Worm (Caenorhabditis elegans) whole organism, midembryonic: ENCODE data around the gene irg-1.
"Not testable (repeated sequence)": the region's sequence is repeated elsewhere in the genome, so short reads cannot be mapped to it uniquely, and the experiment has no call there.

Experiments used
- T22C8.4 ChIP-seq: fragments of 200-800 bp; sonication (Bioruptor generic); IDR thresholded peaks from 2 replicates; pipeline ENCODE4 v1.3.6; 2022; ENCODE audit warnings: missing genetic modification characterization, missing compliant biosample characterization
- cog-1 ChIP-seq: sonication (generic microtip); optimal IDR thresholded peaks from 2 replicates; lab custom pipeline; 2016; ENCODE audit warnings: missing genetic modification characterization, missing compliant biosample characterization
- flt-1 ChIP-seq: fragments of 200-800 bp; sonication (Bioruptor generic); IDR thresholded peaks from 2 replicates; pipeline ENCODE4 v1.3.6; 2022; ENCODE audit warnings: missing genetic modification characterization, missing compliant biosample characterization
- klf-2 ChIP-seq: fragments of 200-800 bp; sonication (Bioruptor generic); conservative IDR thresholded peaks from 2 replicates; pipeline ENCODE4 v1.3.6; 2022; ENCODE audit warnings: missing genetic modification reagents, missing genetic modification characterization, missing compliant biosample characterization
- med-1 ChIP-seq: sonication (generic microtip); optimal IDR thresholded peaks from 2 replicates; lab custom pipeline; 2017; ENCODE audit warnings: missing genetic modification characterization, mild to moderate bottlenecking, missing compliant biosample characterization, antibody characterized with exemption, missing genetic modification reagents; ENCODE audit not compliant: insufficient read depth
- ref-1 ChIP-seq: fragments of 200-800 bp; sonication (Bioruptor generic); conservative IDR thresholded peaks from 2 replicates; pipeline ENCODE4 v1.3.6; 2022; ENCODE audit warnings: missing genetic modification reagents, missing genetic modification characterization, missing compliant biosample characterization
- tab-1 ChIP-seq: fragments of 200-800 bp; sonication (Bioruptor generic); IDR thresholded peaks from 2 replicates; pipeline ENCODE4 v1.3.6; 2022; ENCODE audit warnings: missing genetic modification characterization, missing compliant biosample characterization
- ztf-23 ChIP-seq: fragments of 200-800 bp; sonication (Bioruptor generic); IDR thresholded peaks from 2 replicates; pipeline ENCODE4 v1.3.6; 2022; ENCODE audit warnings: missing genetic modification reagents, missing genetic modification characterization, missing compliant biosample characterization
- ztf-29 ChIP-seq: fragments of 200-800 bp; sonication (Bioruptor generic); IDR thresholded peaks from 2 replicates; pipeline ENCODE4 v1.3.6; 2022; ENCODE audit warnings: missing genetic modification reagents, missing genetic modification characterization, missing compliant biosample characterization

Gene irg-1

DNA sequence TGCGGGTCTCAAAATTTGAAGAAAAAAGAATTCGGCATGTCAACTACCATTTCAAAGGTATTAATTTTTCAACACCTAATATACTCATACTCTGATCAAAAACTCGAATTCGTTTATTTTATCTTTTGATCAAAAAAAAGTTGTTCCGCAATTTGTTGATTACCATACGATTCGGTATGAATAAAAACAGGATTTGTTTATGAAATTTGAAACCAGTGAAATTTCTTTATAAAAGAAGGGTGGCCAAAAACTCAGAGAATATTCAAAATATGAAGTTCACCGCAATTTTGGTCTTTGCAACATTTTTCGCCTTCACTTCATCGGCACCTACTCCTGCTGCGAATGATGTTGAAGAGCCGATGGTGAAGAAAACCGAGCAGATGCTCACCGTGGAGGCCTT lies 21.3 kb upstream of the irg-1 start, which contains the start of the genes C07G3.8 and C07G3.10:
TSS of gene C07G3.8 (minus strand) at position 101 of the 400 bp plus-strand sequence.
TSS of gene C07G3.10 (plus strand) at position 270 of the 400 bp plus-strand sequence.
- TF ChIP-seq cog-1 (tag; lab: Kevin White, UChicago) (no peak), tab-1 (GFP tag; lab: Robert Waterston, UW) (no peak), flt-1 (GFP tag; lab: Robert Waterston, UW) (no peak), ztf-29 (GFP tag; lab: Robert Waterston, UW) (no peak), klf-2 (GFP tag; lab: Robert Waterston, UW) (no peak), ztf-23 (no peak), T22C8.4 (GFP tag; lab: Robert Waterston, UW) (no peak), ref-1 (no peak)

DNA sequence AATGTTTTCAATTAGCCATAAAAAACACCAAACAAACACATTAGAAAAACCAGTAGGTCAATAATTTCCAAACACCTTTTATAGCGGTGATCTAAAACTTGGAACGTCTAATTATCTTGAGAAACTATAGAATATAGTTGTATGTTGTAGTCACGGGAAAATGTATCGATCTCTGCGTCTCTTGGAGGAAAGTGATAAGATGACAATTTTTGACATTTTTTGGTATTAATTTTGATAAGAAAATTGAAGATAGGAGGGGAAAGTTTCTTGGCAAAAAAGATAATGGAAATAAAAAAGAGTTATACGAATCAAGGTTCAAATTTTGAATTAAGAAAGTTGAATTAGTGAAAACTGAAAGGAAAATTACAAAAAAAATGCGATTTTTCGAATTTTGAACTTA lies 17.6 kb upstream of the irg-1 start:
- TF ChIP-seq klf-2 (GFP tag; lab: Robert Waterston, UW) (no peak), flt-1 (GFP tag; lab: Robert Waterston, UW) (no peak), cog-1 (tag; lab: Kevin White, UChicago) (no peak), T22C8.4 (GFP tag; lab: Robert Waterston, UW) (no peak), tab-1 (GFP tag; lab: Robert Waterston, UW) (no peak), ztf-23 (no peak)

DNA sequence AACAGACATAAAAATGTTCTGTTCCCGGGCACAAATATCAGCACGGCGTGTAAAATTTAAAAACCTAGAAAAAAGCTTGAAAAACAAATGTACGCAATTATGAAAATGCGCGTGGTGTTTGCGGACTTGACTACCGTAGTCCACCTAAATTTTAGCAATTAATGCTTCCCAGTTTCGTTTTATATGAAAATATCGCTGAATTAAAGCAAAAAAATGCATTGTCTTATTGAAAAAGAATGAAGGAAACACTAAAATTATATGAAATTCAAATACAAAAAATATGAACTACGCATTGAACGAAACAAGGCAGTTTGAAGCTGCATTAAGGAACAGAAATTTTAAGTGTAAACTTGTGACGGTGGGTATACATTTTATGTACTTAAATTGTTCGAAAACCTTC lies 17.1 kb upstream of the irg-1 start, which contains the start of gene ugt-64:
TSS of gene ugt-64 (minus strand) at position 101 of the 400 bp plus-strand sequence.
- not testable (repeated sequence) for TF ChIP-seq T22C8.4 (GFP tag; lab: Robert Waterston, UW); tab-1 (GFP tag; lab: Robert Waterston, UW); ztf-23

DNA sequence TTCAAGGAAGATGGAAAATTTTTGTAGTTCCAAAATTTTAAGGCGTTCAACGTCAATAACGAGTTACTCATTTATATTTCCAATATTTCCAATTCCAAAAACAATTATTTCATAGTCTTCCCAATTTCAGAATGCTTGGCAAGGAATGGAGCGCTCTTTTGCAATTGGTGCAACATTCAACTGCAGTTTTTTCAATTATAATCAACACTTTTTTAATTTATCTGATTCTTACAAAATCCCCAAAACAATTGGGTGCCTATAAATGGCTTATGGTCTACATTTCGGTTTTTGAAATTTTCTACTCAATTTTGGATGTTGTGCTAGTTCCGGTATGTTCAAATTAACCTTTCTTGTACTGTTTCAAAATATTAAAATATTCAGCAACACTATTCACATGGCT lies 15.7 kb upstream of the irg-1 start, which contains the start of gene str-225:
TSS of gene str-225 (plus strand) at position 132 of the 400 bp plus-strand sequence.
- no peak for TF ChIP-seq klf-2 (GFP tag; lab: Robert Waterston, UW)
- no peak for TF ChIP-seq cog-1 (tag; lab: Kevin White, UChicago)
- TF ChIP-seq tab-1 (GFP tag; lab: Robert Waterston, UW): no peak
- TF ChIP-seq T22C8.4 (GFP tag; lab: Robert Waterston, UW): no peak
- TF ChIP-seq ref-1: no peak
- TF ChIP-seq ztf-29 (GFP tag; lab: Robert Waterston, UW): no peak
- TF ChIP-seq flt-1 (GFP tag; lab: Robert Waterston, UW): no peak
- TF ChIP-seq med-1 (GFP tag; lab: Kevin White, UChicago): no peak
- no peak for TF ChIP-seq ztf-23

DNA sequence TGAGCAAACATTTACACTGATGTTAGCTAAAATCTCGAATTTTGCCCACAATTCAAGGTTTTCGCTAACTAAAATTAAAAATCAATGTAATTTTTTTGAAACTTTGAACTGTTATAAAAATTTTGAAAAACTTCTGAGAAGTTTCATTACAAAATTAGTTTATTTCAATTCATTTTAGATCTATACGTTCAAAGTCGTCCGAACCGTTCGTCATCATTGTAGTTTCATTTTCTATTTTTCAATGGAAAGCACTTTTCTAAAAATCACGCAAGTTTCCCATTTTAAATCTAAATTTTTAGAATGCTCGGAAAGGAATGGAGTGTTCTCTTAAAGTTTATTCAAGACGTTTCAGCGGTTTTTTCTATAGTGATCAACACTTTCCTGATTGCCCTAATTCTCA lies 13.5 kb upstream of the irg-1 start, which contains the start of gene str-228:
TSS of gene str-228 (plus strand) at position 301 of the 400 bp plus-strand sequence.
- no peak for TF ChIP-seq med-1 (GFP tag; lab: Kevin White, UChicago)
- no peak for TF ChIP-seq tab-1 (GFP tag; lab: Robert Waterston, UW)
- no peak for TF ChIP-seq cog-1 (tag; lab: Kevin White, UChicago)
- no peak for TF ChIP-seq flt-1 (GFP tag; lab: Robert Waterston, UW)
- TF ChIP-seq ztf-23: no peak
- TF ChIP-seq T22C8.4 (GFP tag; lab: Robert Waterston, UW): no peak
- TF ChIP-seq klf-2 (GFP tag; lab: Robert Waterston, UW): no peak

DNA sequence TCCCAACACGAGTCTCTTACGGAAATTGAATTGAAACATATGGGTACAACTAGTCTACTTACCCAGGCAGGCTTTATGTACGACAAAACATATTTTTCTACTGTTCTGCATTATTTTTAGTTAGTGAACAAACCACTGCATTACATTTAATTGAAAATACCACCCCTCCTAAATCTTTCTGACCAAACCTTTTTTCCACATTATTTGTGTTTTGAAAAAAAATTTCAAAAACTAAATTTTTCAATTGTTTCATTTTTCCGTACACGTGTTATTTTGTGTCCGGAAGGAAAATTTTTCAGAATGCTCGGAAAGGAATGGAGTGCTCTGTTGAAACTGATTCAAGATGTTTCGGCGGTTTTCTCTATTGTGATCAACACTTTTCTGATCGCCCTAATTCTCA lies 11.0 kb upstream of the irg-1 start, which contains the start of gene str-226:
TSS of gene str-226 (plus strand) at position 301 of the 400 bp plus-strand sequence.
- no peak for TF ChIP-seq flt-1 (GFP tag; lab: Robert Waterston, UW)
- no peak for TF ChIP-seq ref-1
- no peak for TF ChIP-seq med-1 (GFP tag; lab: Kevin White, UChicago)
- no peak for TF ChIP-seq klf-2 (GFP tag; lab: Robert Waterston, UW)
- no peak for TF ChIP-seq tab-1 (GFP tag; lab: Robert Waterston, UW)
- no peak for TF ChIP-seq T22C8.4 (GFP tag; lab: Robert Waterston, UW)
- no peak for TF ChIP-seq ztf-29 (GFP tag; lab: Robert Waterston, UW)
- TF ChIP-seq cog-1 (tag; lab: Kevin White, UChicago): no peak
- TF ChIP-seq ztf-23: no peak

DNA sequence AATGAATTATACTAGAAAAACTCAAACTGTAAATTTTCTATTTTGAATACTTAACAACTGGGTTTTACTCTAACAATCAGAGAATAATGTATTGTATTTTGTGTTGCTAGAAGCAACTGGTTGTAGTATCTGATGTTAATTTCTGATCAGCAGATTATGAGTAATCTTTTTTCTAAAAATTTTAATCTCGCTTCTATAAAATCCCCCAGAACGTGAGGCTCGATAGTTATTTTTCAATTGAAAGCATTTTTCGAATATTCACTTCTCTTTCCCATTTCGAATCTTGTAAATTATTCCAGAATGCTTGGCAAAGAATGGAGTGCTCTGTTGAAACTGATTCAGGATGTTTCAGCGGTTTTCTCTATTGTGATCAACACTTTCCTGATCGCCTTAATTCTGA lies 5.5 kb upstream of the irg-1 start, which contains the start of gene str-227:
TSS of gene str-227 (plus strand) at position 301 of the 400 bp plus-strand sequence.
- TF ChIP-seq ref-1 (no peak), klf-2 (GFP tag; lab: Robert Waterston, UW) (no peak)

DNA sequence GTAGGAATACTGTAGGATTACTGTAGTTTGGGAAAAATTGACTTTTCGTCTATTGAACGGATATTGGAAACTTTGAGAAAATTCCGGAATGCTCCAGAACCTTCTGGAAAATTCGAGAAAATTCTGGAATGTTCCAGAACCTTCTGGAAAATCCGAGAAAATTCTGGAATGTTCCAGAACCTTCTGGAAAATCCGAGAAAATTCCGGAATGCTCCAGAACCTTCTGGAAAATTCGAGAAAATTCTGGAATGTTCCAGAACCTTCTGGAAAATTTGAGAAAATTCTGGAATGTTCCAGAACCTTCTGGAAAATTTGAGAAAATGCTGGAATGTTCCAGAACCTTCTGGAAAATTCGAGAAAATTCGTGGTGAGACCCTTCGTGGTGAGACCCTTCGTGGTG lies 3.0 kb upstream of the irg-1 start:
- peak; percentile 65; the same call in 1 of the 2 replicates for TF ChIP-seq flt-1 (GFP tag; lab: Robert Waterston, UW)

DNA sequence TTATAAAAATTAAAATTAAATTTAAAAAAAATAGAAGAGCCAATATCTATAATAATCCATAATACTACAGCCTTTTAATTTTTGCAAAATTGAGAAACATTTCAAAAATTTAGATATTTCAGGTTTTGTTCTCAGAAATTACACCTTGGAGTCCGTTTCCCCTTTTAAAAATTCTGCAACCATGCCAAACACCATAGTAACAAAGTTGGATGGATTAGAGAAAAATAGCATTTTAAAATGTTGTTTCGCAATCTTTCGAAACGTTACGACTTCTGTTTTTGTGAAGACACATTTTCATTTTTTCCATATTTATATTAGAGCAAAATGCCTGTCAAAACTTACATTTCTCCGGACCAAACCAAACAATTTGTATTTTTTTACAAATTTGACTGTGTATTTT lies 1.6 kb downstream of the irg-1 start, which contains the start of gene T24A6.7:
TSS of gene T24A6.7 (plus strand) at position 301 of the 400 bp plus-strand sequence.
- TF ChIP-seq flt-1 (GFP tag; lab: Robert Waterston, UW) (no peak), T22C8.4 (GFP tag; lab: Robert Waterston, UW) (no peak), ztf-29 (GFP tag; lab: Robert Waterston, UW) (no peak), klf-2 (GFP tag; lab: Robert Waterston, UW) (no peak), ztf-23 (no peak), cog-1 (tag; lab: Kevin White, UChicago) (no peak), med-1 (GFP tag; lab: Kevin White, UChicago) (no peak), ref-1 (no peak), tab-1 (GFP tag; lab: Robert Waterston, UW) (no peak)

DNA sequence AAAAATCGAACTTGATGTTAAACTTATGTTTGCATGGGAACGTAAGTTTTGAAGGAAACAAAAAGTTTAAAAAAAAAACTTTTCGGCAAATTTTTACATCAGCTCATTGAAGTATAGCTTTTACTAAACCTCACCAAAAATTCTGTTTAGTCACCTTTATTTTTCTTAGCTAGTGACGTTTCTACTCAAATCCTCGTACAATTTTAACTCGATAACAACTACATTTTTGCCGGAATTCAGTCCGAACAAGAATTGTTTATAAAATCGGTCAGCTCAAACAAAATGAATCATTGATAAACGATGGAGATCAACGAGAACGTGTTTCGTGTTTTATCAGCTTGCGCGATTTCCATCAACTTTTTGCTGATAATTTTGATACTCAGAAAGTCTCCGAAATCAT lies 3.5 kb downstream of the irg-1 start, which contains the start of gene str-260:
TSS of gene str-260 (plus strand) at position 301 of the 400 bp plus-strand sequence.
- TF ChIP-seq klf-2 (GFP tag; lab: Robert Waterston, UW) (no peak), ztf-23 (no peak), ref-1 (no peak), ztf-29 (GFP tag; lab: Robert Waterston, UW) (no peak), tab-1 (GFP tag; lab: Robert Waterston, UW) (no peak), med-1 (GFP tag; lab: Kevin White, UChicago) (no peak), flt-1 (GFP tag; lab: Robert Waterston, UW) (no peak), T22C8.4 (GFP tag; lab: Robert Waterston, UW) (no peak), cog-1 (tag; lab: Kevin White, UChicago) (no peak)
